Worm (Caenorhabditis elegans) whole organism, L2 larva: Measurements from ENCODE around the gene B0001.7.
"Not testable (repeated sequence)": the region's sequence is repeated elsewhere in the genome, so short reads cannot be mapped to it uniquely, and the experiment has no call there.

ENCODE experiments used
- C34F6.9 ChIP-seq: fragments of 150-350 bp; optimal IDR thresholded peaks from 2 replicates; lab custom pipeline; 2014; ENCODE audit warnings: missing biosample characterization, missing genetic modification characterization
- F13H6.1 ChIP-seq: sonication (generic microtip); optimal IDR thresholded peaks from 2 replicates; lab custom pipeline; 2016; ENCODE audit warnings: missing genetic modification characterization, missing compliant biosample characterization
- ZK546.5 ChIP-seq: sonication (generic microtip); optimal IDR thresholded peaks from 2 replicates; lab custom pipeline; 2017; ENCODE audit warnings: missing biosample characterization, missing genetic modification characterization
- aly-2 ChIP-seq: fragments of 150-350 bp; optimal IDR thresholded peaks from 2 replicates; lab custom pipeline; 2014; ENCODE audit warnings: missing biosample characterization, missing genetic modification characterization
- ama-1 ChIP-seq: fragments of 150-350 bp; optimal IDR thresholded peaks from 2 replicates; lab custom pipeline; 2018; ENCODE audit warnings: inconsistent platforms
- ceh-82 ChIP-seq: fragments of 150-350 bp; optimal IDR thresholded peaks from 2 replicates; lab custom pipeline; 2014; ENCODE audit warnings: missing biosample characterization, missing genetic modification characterization
- crh-2 ChIP-seq: sonication (generic microtip); optimal IDR thresholded peaks from 2 replicates; lab custom pipeline; 2017; ENCODE audit warnings: missing biosample characterization, missing genetic modification characterization
- egl-27 ChIP-seq: sonication (generic microtip); optimal IDR thresholded peaks from 3 replicates; lab custom pipeline; 2017; ENCODE audit warnings: missing biosample characterization, missing genetic modification reagents, missing genetic modification characterization
- elt-1 ChIP-seq: fragments of 150-350 bp; optimal IDR thresholded peaks from 2 replicates; lab custom pipeline; 2014; ENCODE audit warnings: missing biosample characterization, missing genetic modification characterization
- elt-3 ChIP-seq: sonication (generic microtip); optimal IDR thresholded peaks from 2 replicates; lab custom pipeline; 2017; ENCODE audit warnings: missing biosample characterization, missing genetic modification characterization
- fos-1 ChIP-seq: fragments of 150-350 bp; optimal IDR thresholded peaks from 2 replicates; lab custom pipeline; 2014; ENCODE audit warnings: missing biosample characterization, missing genetic modification characterization
- lin-11 ChIP-seq: fragments of 150-350 bp; sonication (generic microtip); optimal IDR thresholded peaks from 2 replicates; lab custom pipeline; 2014; ENCODE audit warnings: missing biosample characterization, missing genetic modification characterization, inconsistent platforms, mixed read lengths
- lin-13 ChIP-seq: fragments of 150-350 bp; optimal IDR thresholded peaks from 2 replicates; lab custom pipeline; 2014; ENCODE audit warnings: missing biosample characterization, missing genetic modification reagents, missing genetic modification characterization
- lin-39 ChIP-seq: fragments of 150-350 bp; optimal IDR thresholded peaks from 2 replicates; lab custom pipeline; 2014; ENCODE audit warnings: missing biosample characterization, missing genetic modification reagents, missing genetic modification characterization
- lsy-2 ChIP-seq, 2 experiments: fragments of 150-350 bp in 1 of 2; sonication (generic microtip) in 1 of 2; optimal IDR thresholded peaks; 2 replicates each; lab custom pipeline; 2014 to 2017; ENCODE audit warnings: missing biosample characterization in 2 of 2, missing genetic modification characterization in 2 of 2
- mab-5 ChIP-seq: fragments of 150-350 bp; optimal IDR thresholded peaks from 2 replicates; lab custom pipeline; 2014; ENCODE audit warnings: missing biosample characterization, missing genetic modification characterization
- mbf-1 ChIP-seq: sonication (generic microtip); optimal IDR thresholded peaks from 2 replicates; lab custom pipeline; 2017; ENCODE audit warnings: missing biosample characterization, missing genetic modification characterization
- mdl-1 ChIP-seq, 2 experiments: fragments of 150-350 bp in 1 of 2; sonication (generic microtip) in 1 of 2; optimal IDR thresholded peaks; 2 replicates each; lab custom pipeline; 2017; ENCODE audit warnings: missing biosample characterization in 2 of 2, missing genetic modification characterization in 2 of 2
- nhr-10 ChIP-seq: sonication (generic microtip); optimal IDR thresholded peaks from 2 replicates; lab custom pipeline; 2017; ENCODE audit warnings: missing biosample characterization, missing genetic modification characterization
- nhr-11 ChIP-seq: fragments of 150-350 bp; optimal IDR thresholded peaks from 2 replicates; lab custom pipeline; 2014; ENCODE audit warnings: missing biosample characterization, missing genetic modification characterization
- nhr-12 ChIP-seq: fragments of 150-350 bp; optimal IDR thresholded peaks from 2 replicates; lab custom pipeline; 2014; ENCODE audit warnings: missing biosample characterization, missing genetic modification characterization
- nhr-129 ChIP-seq: fragments of 150-350 bp; optimal IDR thresholded peaks from 2 replicates; lab custom pipeline; 2014; ENCODE audit warnings: missing biosample characterization, missing genetic modification characterization
- nhr-237 ChIP-seq: fragments of 150-350 bp; optimal IDR thresholded peaks from 2 replicates; lab custom pipeline; 2014; ENCODE audit warnings: missing biosample characterization, missing genetic modification characterization
- nhr-25 ChIP-seq: fragments of 150-350 bp; sonication (generic microtip); optimal IDR thresholded peaks from 3 replicates; lab custom pipeline; 2014; ENCODE audit warnings: missing biosample characterization, missing genetic modification characterization
- nhr-6 ChIP-seq: fragments of 150-350 bp; optimal IDR thresholded peaks from 2 replicates; lab custom pipeline; 2014; ENCODE audit warnings: missing biosample characterization, missing genetic modification characterization
- nhr-77 ChIP-seq: fragments of 150-350 bp; optimal IDR thresholded peaks from 2 replicates; lab custom pipeline; 2014; ENCODE audit warnings: missing biosample characterization, missing genetic modification characterization
- peb-1 ChIP-seq: fragments of 150-350 bp; optimal IDR thresholded peaks from 2 replicates; lab custom pipeline; 2014; ENCODE audit warnings: missing biosample characterization, missing genetic modification characterization
- sem-4 ChIP-seq: fragments of 150-350 bp; optimal IDR thresholded peaks from 2 replicates; lab custom pipeline; 2014; ENCODE audit warnings: missing biosample characterization, missing genetic modification reagents, missing genetic modification characterization
- skn-1 ChIP-seq: sonication (generic microtip); optimal IDR thresholded peaks from 2 replicates; lab custom pipeline; 2017; ENCODE audit warnings: missing biosample characterization, missing genetic modification characterization
- sma-3 ChIP-seq: sonication (generic microtip); optimal IDR thresholded peaks from 2 replicates; lab custom pipeline; 2016; ENCODE audit warnings: missing genetic modification reagents, missing genetic modification characterization, missing compliant biosample characterization
- sma-9 ChIP-seq, 2 experiments: fragments of 150-350 bp in 1 of 2; sonication (generic microtip) in 1 of 2; optimal IDR thresholded peaks; 2 replicates each; lab custom pipeline; 2014 to 2016; ENCODE audit warnings: missing genetic modification characterization in 2 of 2, mild to moderate bottlenecking in 1 of 2, missing biosample characterization in 1 of 2, missing compliant biosample characterization in 1 of 2, missing genetic modification reagents in 1 of 2, moderate library complexity in 1 of 2
- snpc-4 ChIP-seq: fragments of 150-350 bp; optimal IDR thresholded peaks from 2 replicates; lab custom pipeline; 2014; ENCODE audit warnings: missing biosample characterization, missing genetic modification characterization
- zag-1 ChIP-seq: fragments of 150-350 bp; optimal IDR thresholded peaks from 2 replicates; lab custom pipeline; 2014; ENCODE audit warnings: missing biosample characterization, missing genetic modification characterization
- ztf-1 ChIP-seq: fragments of 200-800 bp; sonication (Bioruptor generic); conservative IDR thresholded peaks from 2 replicates; pipeline ENCODE4 v1.3.6; 2022; ENCODE audit warnings: missing genetic modification characterization, missing compliant biosample characterization
- ztf-11 ChIP-seq: sonication (generic microtip); optimal IDR thresholded peaks from 2 replicates; lab custom pipeline; 2017; ENCODE audit warnings: missing biosample characterization, missing genetic modification characterization
- ztf-4 ChIP-seq: fragments of 150-350 bp; optimal IDR thresholded peaks from 2 replicates; lab custom pipeline; 2014; ENCODE audit warnings: missing biosample characterization, missing genetic modification characterization

The B0001.7 gene

DNA sequence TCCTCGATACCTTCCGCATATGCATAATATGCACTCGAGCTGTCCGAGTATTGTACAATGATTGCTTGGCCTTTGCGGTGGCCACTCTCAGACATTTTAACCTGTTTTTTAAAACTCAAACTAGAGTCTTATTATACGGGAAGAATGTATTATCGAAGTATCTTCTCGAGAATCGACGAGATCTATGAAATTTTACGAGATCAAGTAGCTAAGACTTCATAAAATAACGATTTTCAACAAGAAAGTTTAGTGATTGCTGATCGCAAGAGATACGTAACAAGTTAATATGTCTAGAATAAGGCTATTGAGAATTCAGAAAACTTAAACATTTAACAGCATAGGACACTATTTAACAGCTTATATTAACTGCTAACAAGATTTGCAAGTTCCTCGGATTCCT lies 10.8 kb downstream of the B0001.7 start, which contains the start of gene B0001.5:
Gene B0001.5, minus strand, starts transcription at position 101 of the 400 bp plus-strand sequence.
- TF ChIP-seq elt-1 (tag; lab: Kevin White, UChicago) (no peak), sem-4 (tag; lab: Kevin White, UChicago) (no peak), nhr-10 (tag; lab: Kevin White, UChicago) (no peak), ztf-1 (no peak), skn-1 (tag; lab: Kevin White, UChicago) (no peak), mab-5 (no peak), mbf-1 (tag; lab: Kevin White, UChicago) (no peak), nhr-77 (no peak), fos-1 (tag; lab: Kevin White, UChicago) (no peak), ceh-82 (no peak), nhr-12 (tag; lab: Kevin White, UChicago) (no peak)

DNA sequence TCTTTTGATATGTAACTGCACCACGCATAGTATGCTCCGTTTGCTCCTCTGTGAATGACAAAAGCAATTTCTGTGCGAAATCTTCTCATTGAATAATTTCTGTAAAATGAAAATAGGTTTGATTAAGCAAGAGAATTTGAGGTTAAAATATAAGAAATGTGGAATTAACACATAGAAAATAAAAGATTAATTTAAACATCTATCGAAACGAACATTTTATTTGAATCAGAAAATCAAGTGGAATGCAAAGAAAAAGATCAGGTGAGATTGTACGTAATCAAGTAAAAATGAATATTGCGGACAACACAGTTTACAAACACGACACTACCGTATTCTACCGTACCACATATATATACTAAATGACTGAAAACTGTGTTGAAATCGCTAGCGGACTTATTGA lies 13.1 kb downstream of the B0001.7 start, which contains the start of gene B0001.8:
Gene B0001.8, minus strand, starts transcription at position 101 of the 400 bp plus-strand sequence.
- TF ChIP-seq elt-1 (tag; lab: Kevin White, UChicago) (no peak), lin-13 (GFP tag; lab: Kevin White, UChicago) (no peak), ztf-11 (tag; lab: Kevin White, UChicago) (no peak), nhr-6 (no peak), sma-3 (GFP tag; lab: Kevin White, UChicago) (no peak), ztf-1 (no peak), F13H6.1 (no peak), nhr-25 (tag; lab: Kevin White, UChicago) (no peak), crh-2 (tag; lab: Kevin White, UChicago) (no peak), ZK546.5 (tag; lab: Kevin White, UChicago) (no peak), ztf-4 (tag; lab: Kevin White, UChicago) (no peak), snpc-4 (tag; lab: Kevin White, UChicago) (no peak)

DNA sequence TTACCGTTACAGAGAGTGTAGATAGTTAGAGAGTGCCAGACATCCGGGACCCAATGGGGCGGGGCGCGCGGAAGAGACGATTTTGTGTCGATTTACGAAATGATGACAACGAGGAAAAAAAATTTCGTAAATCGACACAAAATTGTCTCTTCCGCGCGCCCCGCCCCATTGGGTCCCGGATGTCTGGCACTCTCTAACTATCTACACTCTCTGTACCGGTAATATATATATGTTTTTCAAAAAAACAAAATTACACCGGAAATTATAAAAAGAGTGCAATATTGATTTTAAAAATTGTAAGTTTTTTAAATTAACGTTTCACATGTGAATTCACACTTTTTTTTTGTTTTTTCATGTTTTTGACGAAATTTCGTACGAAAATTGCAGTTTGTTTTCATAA lies 16.0 kb downstream of the B0001.7 start, which contains the start of gene B0001.4:
Gene B0001.4, minus strand, starts transcription at position 101 of the 400 bp plus-strand sequence.
- not testable (repeated sequence) for TF ChIP-seq lin-39, C34F6.9, elt-3 (tag; lab: Kevin White, UChicago)
- TF ChIP-seq, all 48 proteins: peak for 0; not testable (repeated sequence) for 48

DNA sequence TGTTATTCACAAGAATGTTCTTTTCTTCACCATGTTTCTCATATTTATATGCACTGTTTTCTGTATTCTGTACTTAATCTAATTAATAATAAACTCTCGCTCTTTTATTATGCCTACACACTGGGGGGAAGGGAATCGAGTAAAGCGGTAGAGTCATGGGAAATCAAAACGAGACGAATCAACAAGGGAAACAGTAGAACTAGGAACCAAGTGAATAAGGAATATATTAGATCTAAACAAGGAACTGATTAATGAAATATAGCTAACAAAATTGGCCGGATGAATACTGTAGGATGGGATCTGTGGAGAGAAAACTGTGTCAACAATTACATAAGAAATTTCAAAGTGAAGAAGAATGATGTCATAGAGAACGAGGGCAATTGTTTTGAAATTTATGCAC lies 19.1 kb downstream of the B0001.7 start:
- TF ChIP-seq nhr-11 (tag; lab: Kevin White, UChicago) (no peak), ztf-1 (no peak), lsy-2 (tag; optimal IDR thresholded peaks at IDR 0.05; lab: Kevin White, UChicago) (no peak), mdl-1 (tag; optimal IDR thresholded peaks at IDR 0.05; lab: Kevin White, UChicago) (no peak), ama-1 (lab: Kevin White, UChicago) (no peak)

DNA sequence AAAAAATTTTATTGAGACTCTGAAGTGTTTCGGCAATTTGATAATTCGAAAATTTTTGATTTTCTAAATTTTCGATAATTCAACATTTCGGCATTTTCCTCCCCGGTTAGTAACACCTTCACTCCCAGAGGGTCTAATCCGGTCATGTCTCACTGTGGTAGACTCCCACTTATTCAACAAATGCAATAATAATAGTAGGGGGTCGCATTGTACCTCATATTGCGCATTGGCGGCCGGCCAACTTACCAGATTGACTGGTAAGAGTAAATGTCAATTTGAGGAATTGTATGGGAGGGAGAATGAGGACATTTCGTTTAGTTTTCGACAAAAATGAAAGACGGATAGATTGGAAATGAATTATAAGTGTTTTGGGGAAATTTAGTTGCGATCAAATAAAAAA lies 20.3 kb downstream of the B0001.7 start:
- TF ChIP-seq egl-27 (tag; lab: Kevin White, UChicago) (no peak), nhr-129 (tag; lab: Kevin White, UChicago) (peak; percentile 13)

DNA sequence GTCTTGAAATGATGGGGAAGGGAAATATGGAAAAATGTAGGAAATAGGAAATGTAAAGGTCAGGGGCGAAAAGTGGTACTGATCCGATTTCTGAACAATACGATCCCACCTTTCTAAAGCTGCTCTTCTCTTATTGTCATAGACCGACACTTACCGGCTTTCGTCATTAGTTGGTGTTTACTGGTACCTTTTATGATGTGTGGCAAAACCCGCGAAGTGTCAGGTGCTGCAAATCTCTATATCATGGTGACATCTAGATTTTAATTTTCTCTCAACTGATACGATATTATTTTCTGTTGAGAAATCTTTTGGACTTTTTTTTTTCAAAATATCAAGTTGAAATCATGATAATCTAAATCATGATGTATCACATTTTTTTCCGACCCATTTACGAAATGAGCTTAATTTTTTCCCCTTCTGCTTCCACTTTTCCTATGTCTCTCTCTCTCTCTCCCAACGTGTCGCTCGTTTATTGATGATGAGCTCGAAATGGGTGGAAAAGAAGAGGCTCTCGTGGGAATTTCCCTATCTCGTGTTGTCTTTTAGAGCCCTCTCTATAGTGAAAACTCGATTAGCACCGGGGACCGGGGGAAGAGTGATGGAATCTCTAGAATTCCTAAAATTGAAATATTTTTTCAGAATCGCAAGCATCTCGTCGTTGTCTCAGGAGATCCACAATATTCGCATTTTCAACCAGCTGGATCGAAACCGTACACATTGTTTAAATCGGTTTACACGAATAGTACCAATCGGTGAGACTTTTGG lies 22.6 kb downstream of the B0001.7 start:
- TF ChIP-seq peb-1 (tag; lab: Kevin White, UChicago) (no peak), snpc-4 (tag; lab: Kevin White, UChicago) (peak; percentile 59), nhr-129 (tag; lab: Kevin White, UChicago) (peak; percentile 11)
- TF ChIP-seq, all 48 proteins: peak for 2

DNA sequence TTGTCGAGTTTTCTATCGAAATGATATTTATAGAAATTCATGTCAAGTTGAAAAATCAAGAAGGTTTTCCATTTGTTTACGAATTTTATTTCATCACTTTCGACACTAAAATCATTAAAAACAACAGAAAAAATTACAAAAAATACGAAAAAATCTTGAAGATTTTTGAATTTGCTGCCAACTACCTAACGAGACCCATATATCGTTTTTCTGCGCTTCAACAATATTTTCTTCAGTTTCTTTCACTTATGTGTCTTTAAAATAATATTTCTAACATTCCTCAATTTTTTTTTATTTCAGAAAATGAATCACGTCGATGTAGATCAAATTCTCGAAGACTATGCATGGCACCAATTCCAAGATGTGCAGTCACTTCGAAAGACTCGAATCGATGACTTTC lies 24.8 kb downstream of the B0001.7 start, which contains the start of gene lin-24:
Gene lin-24, plus strand, starts transcription at position 301 of the 400 bp plus-strand sequence.
- TF ChIP-seq sma-9 (GFP tag; optimal IDR thresholded peaks at IDR 0.05; lab: Kevin White, UChicago) (no peak), sma-9 (tag; optimal IDR thresholded peaks at IDR 0.05; lab: Kevin White, UChicago) (no peak), aly-2 (tag; lab: Kevin White, UChicago) (no peak), crh-2 (tag; lab: Kevin White, UChicago) (no peak), lin-11 (no peak), sma-3 (GFP tag; lab: Kevin White, UChicago) (no peak), zag-1 (tag; lab: Kevin White, UChicago) (no peak), nhr-237 (no peak), nhr-12 (tag; lab: Kevin White, UChicago) (no peak)
- TF ChIP-seq, all 48 proteins: peak for 0
